Worm (Caenorhabditis elegans): ENCODE data around the gene F33A8.4.

DNA sequence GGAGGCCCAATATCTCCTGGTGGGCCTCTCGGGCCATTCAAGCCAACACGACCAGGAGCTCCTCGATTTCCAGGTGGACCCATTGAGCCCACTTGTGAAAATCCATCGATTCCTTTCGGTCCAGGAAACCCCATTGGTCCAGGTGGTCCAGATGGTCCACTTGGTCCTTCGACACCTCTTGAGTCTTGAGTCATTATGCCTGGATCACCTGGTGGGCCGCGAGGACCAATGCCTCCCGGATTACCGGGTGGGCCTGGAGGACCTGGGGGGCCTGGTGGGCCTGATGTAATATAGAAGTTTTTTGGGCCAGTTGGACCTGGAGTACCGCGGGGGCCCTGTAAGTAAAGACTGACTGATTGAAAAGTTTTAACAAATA lies 4.6 kb downstream of the F33A8.4 start:
- TF ChIP-seq unc-62 (GFP tag; optimal IDR thresholded peaks at IDR 0.05) (no peak), elt-1 (tag; optimal IDR thresholded peaks at IDR 0.05; ENCODE audit: borderline replicate concordance, insufficient read depth) (no peak), lin-13 (tag; optimal IDR thresholded peaks at IDR 0.05) (no peak), drap-1 (GFP tag; optimal IDR thresholded peaks at IDR 0.05) (no peak), snpc-4 (tag; optimal IDR thresholded peaks at IDR 0.05) (no peak), blmp-1 (tag; optimal IDR thresholded peaks at IDR 0.05) (no peak), ztf-11 (tag; optimal IDR thresholded peaks at IDR 0.05) (no peak), pha-4 (tag; optimal IDR thresholded peaks at IDR 0.05) (no peak), bed-3 (GFP tag; optimal IDR thresholded peaks at IDR 0.05) (no peak), sptf-1 (tag; optimal IDR thresholded peaks at IDR 0.05) (no peak), nhr-237 (tag; optimal IDR thresholded peaks at IDR 0.05) (no peak), nhr-12 (tag; optimal IDR thresholded peaks at IDR 0.05) (no peak), elt-3 (tag; optimal IDR thresholded peaks at IDR 0.05) (no peak)

Data from whole organism, mixed stage, embryonic.